Fruit fly (Drosophila melanogaster) whole organism, embryonic: ENCODE data around the gene CG42538.

Source experiments
- Antp ChIP-seq: fragments of 200-800 bp; sonication (Bioruptor generic); optimal IDR thresholded peaks from 3 replicates; lab custom pipeline; 2016; ENCODE audit warnings: missing biosample characterization, missing genetic modification characterization
- Atf6 ChIP-seq: fragments of 200-800 bp; sonication (Bioruptor generic); IDR thresholded peaks from 2 replicates; pipeline ENCODE4 v1.3.6; 2022; ENCODE audit warnings: missing biosample characterization, missing genetic modification characterization
- CG10462 ChIP-seq: fragments of 200-800 bp; sonication (Bioruptor generic); optimal IDR thresholded peaks from 2 replicates; lab custom pipeline; 2016; ENCODE audit warnings: missing biosample characterization, missing genetic modification characterization
- CG10565 ChIP-seq: fragments of 200-800 bp; sonication (Bioruptor generic); optimal IDR thresholded peaks from 3 replicates; lab custom pipeline; 2016; ENCODE audit warnings: missing biosample characterization, mild to moderate bottlenecking, missing genetic modification characterization
- CG10959 ChIP-seq: fragments of 200-800 bp; sonication (Bioruptor generic); IDR thresholded peaks from 2 replicates; pipeline ENCODE4 v1.3.6; 2022; ENCODE audit warnings: missing biosample characterization, missing genetic modification characterization
- CG11560 ChIP-seq: fragments of 200-800 bp; sonication (Bioruptor generic); IDR thresholded peaks from 3 replicates; pipeline ENCODE4 v1.3.6; 2022; ENCODE audit warnings: missing biosample characterization, missing genetic modification characterization
- CG11695 ChIP-seq: fragments of 200-800 bp; sonication (Bioruptor generic); IDR thresholded peaks from 3 replicates; pipeline ENCODE4 v1.3.6; 2022; ENCODE audit warnings: missing biosample characterization, missing genetic modification characterization
- CG12071 ChIP-seq: fragments of 200-800 bp; sonication (Bioruptor generic); optimal IDR thresholded peaks from 3 replicates; lab custom pipeline; 2018; ENCODE audit warnings: missing biosample characterization, mild to moderate bottlenecking, missing genetic modification characterization
- CG12942 ChIP-seq: fragments of 200-800 bp; sonication (Bioruptor generic); optimal IDR thresholded peaks from 3 replicates; lab custom pipeline; 2016; ENCODE audit warnings: missing biosample characterization, missing genetic modification characterization
- CG13287 ChIP-seq: fragments of 200-800 bp; sonication (Bioruptor generic); IDR thresholded peaks from 2 replicates; pipeline ENCODE4 v1.3.6; 2022; ENCODE audit warnings: missing biosample characterization, missing genetic modification characterization; ENCODE audit not compliant: partially characterized antibody
- CG16815 ChIP-seq: fragments of 200-800 bp; sonication (Bioruptor generic); optimal IDR thresholded peaks from 3 replicates; lab custom pipeline; 2017; ENCODE audit warnings: missing biosample characterization, mild to moderate bottlenecking, missing genetic modification characterization
- CG1792 ChIP-seq: fragments of 200-800 bp; sonication (Bioruptor generic); optimal IDR thresholded peaks from 2 replicates; lab custom pipeline; 2016; ENCODE audit warnings: missing biosample characterization, missing genetic modification characterization
- CG2120 ChIP-seq: fragments of 200-800 bp; sonication (Bioruptor generic); optimal IDR thresholded peaks from 3 replicates; lab custom pipeline; 2016; ENCODE audit warnings: missing biosample characterization, missing genetic modification characterization
- CG2199 ChIP-seq: fragments of 200-800 bp; sonication (Bioruptor generic); IDR thresholded peaks from 3 replicates; pipeline ENCODE4 v1.3.6; 2022; ENCODE audit warnings: missing biosample characterization, missing genetic modification characterization
- CG32772 ChIP-seq: fragments of 200-800 bp; sonication (Bioruptor generic); IDR thresholded peaks from 2 replicates; pipeline ENCODE4 v1.3.6; 2022; ENCODE audit warnings: missing biosample characterization, missing genetic modification characterization
- CG3407 ChIP-seq: fragments of 200-800 bp; sonication (Bioruptor generic); optimal IDR thresholded peaks from 2 replicates; lab custom pipeline; 2018; ENCODE audit warnings: missing biosample characterization, mild to moderate bottlenecking, missing genetic modification characterization
- CG4360 ChIP-seq: fragments of 200-800 bp; sonication (Bioruptor generic); IDR thresholded peaks from 2 replicates; pipeline ENCODE4 v1.3.6; 2022; ENCODE audit warnings: missing biosample characterization, missing genetic modification characterization
- CG4404 ChIP-seq: fragments of 200-800 bp; sonication (Bioruptor generic); IDR thresholded peaks from 2 replicates; pipeline ENCODE4 v1.3.6; 2022; ENCODE audit warnings: missing biosample characterization, missing genetic modification characterization
- CG5245 ChIP-seq: fragments of 200-800 bp; sonication (Bioruptor generic); optimal IDR thresholded peaks from 3 replicates; lab custom pipeline; 2016; ENCODE audit warnings: missing biosample characterization, missing genetic modification characterization
- CG8290 ChIP-seq, 3 experiments: fragments of 200-800 bp; sonication (Bioruptor generic); optimal IDR thresholded peaks; 2 replicates each; lab custom pipeline; 2016 to 2019; ENCODE audit warnings: missing biosample characterization in 3 of 3, missing genetic modification characterization in 3 of 3, mild to moderate bottlenecking in 2 of 3, moderate library complexity in 1 of 3
- CG8388 ChIP-seq: fragments of 200-800 bp; sonication (Bioruptor generic); optimal IDR thresholded peaks from 2 replicates; lab custom pipeline; 2019; ENCODE audit warnings: missing biosample characterization, mild to moderate bottlenecking, missing genetic modification characterization, moderate library complexity
- CG8478 ChIP-seq: fragments of >200 bp; optimal IDR thresholded peaks from 2 replicates; lab custom pipeline; 2018
- Eip74EF ChIP-seq, 2 experiments: fragments of 200-800 bp in 1 of 2; fragments of >200 bp in 1 of 2; sonication (Bioruptor generic) in 1 of 2; optimal IDR thresholded peaks; 2 replicates each; lab custom pipeline; 2017 to 2019; ENCODE audit warnings: missing biosample characterization in 2 of 2, missing genetic modification characterization in 2 of 2, mild to moderate bottlenecking in 1 of 2, moderate library complexity in 1 of 2
- Ets65A ChIP-seq: fragments of 200-800 bp; sonication (Bioruptor generic); peaks from one replicate; lab custom pipeline; 2016; ENCODE audit warnings: missing biosample characterization, missing genetic modification characterization
- GATAe ChIP-seq: fragments of 200-800 bp; sonication (Bioruptor generic); conservative IDR thresholded peaks from 2 replicates; pipeline ENCODE4 v1.3.6; 2022; ENCODE audit warnings: missing biosample characterization, missing genetic modification characterization
- HLH4C ChIP-seq: fragments of 200-800 bp; sonication (Bioruptor generic); IDR thresholded peaks from 3 replicates; pipeline ENCODE4 v1.3.6; 2022; ENCODE audit warnings: missing biosample characterization, missing genetic modification characterization; ENCODE audit not compliant: partially characterized antibody
- HmgZ ChIP-seq: fragments of 200-800 bp; sonication (Bioruptor generic); optimal IDR thresholded peaks from 2 replicates; lab custom pipeline; 2018; ENCODE audit warnings: missing biosample characterization, mild to moderate bottlenecking, missing genetic modification characterization
- Med ChIP-seq: fragments of 200-800 bp; sonication (Bioruptor generic); peaks from one replicate; lab custom pipeline; 2016; ENCODE audit warnings: missing biosample characterization, missing genetic modification characterization, mild to moderate bottlenecking, inconsistent platforms, moderate library complexity
- Myb ChIP-seq: fragments of 200-800 bp; sonication (Bioruptor generic); optimal IDR thresholded peaks from 2 replicates; lab custom pipeline; 2016; ENCODE audit warnings: missing biosample characterization, missing genetic modification characterization
- NFAT ChIP-seq: fragments of 200-800 bp; sonication (Bioruptor generic); IDR thresholded peaks from 2 replicates; pipeline ENCODE4 v1.3.6; 2022; ENCODE audit warnings: missing biosample characterization, missing genetic modification characterization
- Oaz ChIP-seq: fragments of 200-800 bp; sonication (Bioruptor generic); IDR thresholded peaks from 2 replicates; pipeline ENCODE4 v1.3.6; 2022; ENCODE audit warnings: missing biosample characterization, missing genetic modification characterization
- Rfx ChIP-seq: fragments of 200-800 bp; sonication (Bioruptor generic); IDR thresholded peaks from 2 replicates; pipeline ENCODE4 v1.3.6; 2022; ENCODE audit warnings: missing biosample characterization, missing genetic modification characterization
- Side ChIP-seq: fragments of 200-800 bp; sonication (Bioruptor generic); optimal IDR thresholded peaks from 2 replicates; lab custom pipeline; 2016; ENCODE audit warnings: missing biosample characterization, missing genetic modification characterization
- Six4 ChIP-seq: fragments of 200-800 bp; sonication (Bioruptor generic); optimal IDR thresholded peaks from 2 replicates; lab custom pipeline; 2016; ENCODE audit warnings: missing biosample characterization, missing genetic modification characterization
- Sox100B ChIP-seq: fragments of 200-800 bp; sonication (Bioruptor generic); optimal IDR thresholded peaks from 3 replicates; lab custom pipeline; 2018; ENCODE audit warnings: missing biosample characterization, mild to moderate bottlenecking, missing genetic modification characterization
- Xrp1 ChIP-seq: fragments of 200-800 bp; sonication (Bioruptor generic); IDR thresholded peaks from 2 replicates; pipeline ENCODE4 v1.3.6; 2022; ENCODE audit warnings: missing biosample characterization, missing genetic modification characterization
- abd-A ChIP-seq: fragments of 200-800 bp; sonication (Bioruptor generic); optimal IDR thresholded peaks from 3 replicates; lab custom pipeline; 2019; ENCODE audit warnings: missing biosample characterization, mild to moderate bottlenecking, missing genetic modification characterization, moderate library complexity
- ase ChIP-seq: fragments of 200-800 bp; sonication (Bioruptor generic); IDR thresholded peaks from 3 replicates; pipeline ENCODE4 v1.3.6; 2022; ENCODE audit warnings: missing biosample characterization, missing genetic modification characterization
- chm ChIP-seq: fragments of 200-800 bp; sonication (Bioruptor generic); IDR thresholded peaks from 2 replicates; pipeline ENCODE4 v1.3.6; 2022; ENCODE audit warnings: missing biosample characterization, missing genetic modification characterization
- corto ChIP-seq: fragments of 200-800 bp; sonication (Bioruptor generic); optimal IDR thresholded peaks from 2 replicates; lab custom pipeline; 2016; ENCODE audit warnings: missing biosample characterization, mild to moderate bottlenecking, missing genetic modification characterization, moderate library complexity
- disco-r ChIP-seq: fragments of 200-800 bp; sonication (Bioruptor generic); optimal IDR thresholded peaks from 2 replicates; lab custom pipeline; 2016; ENCODE audit warnings: missing biosample characterization, missing genetic modification characterization
- esg ChIP-seq: fragments of 200-800 bp; sonication (Bioruptor generic); conservative IDR thresholded peaks from 2 replicates; pipeline ENCODE4 v1.3.6; 2022; ENCODE audit warnings: missing biosample characterization, missing genetic modification characterization
- jigr1 ChIP-seq: fragments of 200-800 bp; sonication (Bioruptor generic); IDR thresholded peaks from 3 replicates; pipeline ENCODE4 v1.3.6; 2022; ENCODE audit warnings: missing biosample characterization, missing genetic modification characterization
- klu ChIP-seq: fragments of 200-800 bp; sonication (Bioruptor generic); IDR thresholded peaks from 2 replicates; pipeline ENCODE4 v1.3.6; 2022; ENCODE audit warnings: missing biosample characterization, missing genetic modification characterization
- lab ChIP-seq: fragments of 200-800 bp; sonication (Bioruptor generic); optimal IDR thresholded peaks from 3 replicates; lab custom pipeline; 2017; ENCODE audit warnings: missing biosample characterization, missing genetic modification characterization, mild to moderate bottlenecking, moderate library complexity, missing genetic modification reagents
- ro ChIP-seq: fragments of 200-800 bp; sonication (Bioruptor generic); IDR thresholded peaks from 2 replicates; pipeline ENCODE4 v1.3.6; 2022; ENCODE audit warnings: missing biosample characterization, missing genetic modification characterization
- sd ChIP-seq: fragments of 200-800 bp; sonication (Bioruptor generic); optimal IDR thresholded peaks from 3 replicates; lab custom pipeline; 2018; ENCODE audit warnings: missing biosample characterization, mild to moderate bottlenecking, missing genetic modification characterization, moderate library complexity
- sens ChIP-seq: fragments of 200-800 bp; sonication (Bioruptor generic); peaks from one replicate; lab custom pipeline; 2016; ENCODE audit warnings: missing biosample characterization, missing genetic modification characterization
- sqz ChIP-seq: fragments of 200-800 bp; sonication (Bioruptor generic); optimal IDR thresholded peaks from 3 replicates; lab custom pipeline; 2018; ENCODE audit warnings: missing biosample characterization, mild to moderate bottlenecking, missing genetic modification characterization
- ttk ChIP-seq: fragments of 200-800 bp; sonication (Bioruptor generic); IDR thresholded peaks from 2 replicates; pipeline ENCODE4 v2.1.2; 2022; ENCODE audit warnings: missing biosample characterization, missing genetic modification characterization
- wek ChIP-seq: fragments of 200-800 bp; sonication (Bioruptor generic); optimal IDR thresholded peaks from 3 replicates; lab custom pipeline; 2018; ENCODE audit warnings: missing biosample characterization, mild to moderate bottlenecking, missing genetic modification characterization, moderate library complexity

Gene CG42538

DNA sequence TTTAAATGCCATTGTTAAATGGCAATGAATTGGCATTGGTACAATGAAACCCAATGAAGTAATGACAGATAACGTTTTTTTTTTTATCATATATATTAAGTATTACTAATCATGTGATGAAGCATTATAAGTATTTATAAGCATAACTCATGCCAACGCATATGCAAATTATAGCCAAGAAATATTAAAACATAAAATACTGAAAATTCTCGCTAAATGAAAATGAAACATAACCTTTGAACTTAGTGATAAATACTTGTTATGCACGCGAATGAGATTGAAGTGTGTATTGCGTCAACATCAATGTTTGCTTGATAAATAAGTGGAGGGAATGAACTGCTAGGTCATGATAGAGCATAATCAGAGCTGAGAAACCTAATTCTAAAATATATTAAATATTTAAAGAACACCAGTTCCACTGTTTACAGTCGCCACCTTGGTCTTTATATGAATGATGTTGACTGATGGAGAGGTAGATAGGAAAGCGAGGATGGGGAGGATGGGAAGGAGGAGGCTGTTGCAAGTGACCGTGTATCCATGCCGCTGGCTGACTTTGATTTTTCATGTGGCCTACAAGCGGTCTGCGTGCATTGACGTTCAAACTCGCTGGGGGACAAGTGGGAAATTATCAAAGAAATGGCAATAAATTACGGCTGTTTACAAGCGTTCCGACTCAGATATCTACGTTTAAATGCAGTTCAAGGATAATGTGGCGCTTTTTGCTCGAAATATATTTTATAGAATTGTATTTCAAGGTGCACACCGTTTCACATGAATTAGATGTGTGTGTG lies 22.0 kb downstream of the CG42538 start (continued):
- TF ChIP-seq CG11695 (GFP tag; lab: Robert Waterston, UW) (no peak), CG2120 (GFP tag; lab: Kevin White, UChicago) (no peak), sd (peak; percentile 22), Eip74EF (GFP tag; optimal IDR thresholded peaks at IDR 0.05; lab: Kevin White, UChicago) (no peak), CG1792 (GFP tag; lab: Kevin White, UChicago) (no peak), ase (GFP tag; lab: Robert Waterston, UW) (no peak), CG4404 (GFP tag; lab: Robert Waterston, UW) (no peak), Atf6 (no peak), CG8478 (lab: Kevin White, UChicago) (no peak), corto (GFP tag; lab: Kevin White, UChicago) (no peak), ro (no peak), NFAT (no peak), CG13287 (GFP tag; lab: Robert Waterston, UW) (no peak), CG12071 (no peak), CG3407 (GFP tag; lab: Kevin White, UChicago) (peak; percentile 18), esg (no peak), Xrp1 (GFP tag; lab: Robert Waterston, UW) (peak; percentile 67), sqz (GFP tag; lab: Kevin White, UChicago) (no peak), Myb (no peak), CG8388 (GFP tag; lab: Kevin White, UChicago) (no peak), Sox100B (no peak), CG10959 (0 out of 2 replicates have a peak, but pooled peaks have one; percentile 11), Oaz (GFP tag; lab: Robert Waterston, UW) (no peak), GATAe (GFP tag; lab: Robert Waterston, UW) (no peak), CG11560 (tag; lab: Robert Waterston, UW) (no peak), CG4360 (GFP tag; lab: Robert Waterston, UW) (0 out of 2 replicates have a peak, but pooled peaks have one; percentile 12), CG16815 (GFP tag; lab: Kevin White, UChicago) (no peak), Antp (GFP tag; lab: Kevin White, UChicago) (no peak), jigr1 (GFP tag; lab: Robert Waterston, UW) (no peak), wek (no peak), CG12942 (GFP tag; lab: Kevin White, UChicago) (no peak), Side (no peak), CG10462 (GFP tag; lab: Kevin White, UChicago) (no peak), Ets65A (GFP tag; lab: Kevin White, UChicago) (no peak), Med (GFP tag; lab: Kevin White, UChicago) (peak; percentile 56), lab (GFP tag; lab: Kevin White, UChicago) (peak; percentile 9), ttk (GFP tag; lab: Robert Waterston, UW) (no peak), sens (GFP tag; lab: Kevin White, UChicago) (peak; percentile 86), CG5245 (GFP tag; lab: Kevin White, UChicago) (no peak), chm (no peak), CG10565 (GFP tag; lab: Kevin White, UChicago) (no peak), CG8290 (GFP tag; optimal IDR thresholded peaks at IDR 0.05; lab: Kevin White, UChicago) (no peak), CG8290 (tag; optimal IDR thresholded peaks at IDR 0.05; lab: Kevin White, UChicago) (no peak), abd-A (no peak), HmgZ (tag; lab: Kevin White, UChicago) (no peak), CG2199 (GFP tag; lab: Robert Waterston, UW) (no peak), HLH4C (no peak), CG32772 (GFP tag; lab: Robert Waterston, UW) (no peak), Six4 (GFP tag; lab: Kevin White, UChicago) (no peak), disco-r (GFP tag; lab: Kevin White, UChicago) (no peak), Rfx (GFP tag; lab: Robert Waterston, UW) (no peak), klu (GFP tag; lab: Robert Waterston, UW) (no peak)
